Fruit fly (Drosophila melanogaster): ENCODE data around the gene CG33630.

Gene CG33630

DNA sequence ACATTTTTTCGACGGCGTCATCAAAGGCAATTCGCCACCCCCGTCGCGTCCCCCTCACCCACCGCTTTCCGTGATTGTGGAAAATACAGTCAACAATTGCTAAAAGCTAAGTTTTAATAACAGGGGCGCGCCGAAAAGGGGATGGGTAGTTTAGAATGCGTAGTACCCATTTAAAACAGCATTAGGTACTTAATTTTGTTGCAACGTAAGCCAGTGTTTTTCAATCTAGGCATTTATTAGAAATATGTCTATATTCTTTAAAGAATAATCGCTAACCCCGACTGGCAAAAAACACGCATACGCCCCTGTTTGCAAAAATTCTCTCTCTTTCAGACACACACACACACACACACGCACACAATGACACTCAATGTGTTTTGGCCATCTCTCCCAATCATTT is 22.5 kb downstream of the CG33630 start (continued):
- TF ChIP-seq Elba2 (GFP tag; optimal IDR thresholded peaks at IDR 0.05): no peak
- no peak for TF ChIP-seq ci (GFP tag; IDR thresholded peaks at IDR 0.05)
- TF ChIP-seq dysf (GFP tag; IDR thresholded peaks at IDR 0.05): peak; percentile 69
- peak; percentile 37; the same call in 1 of the 2 replicates for TF ChIP-seq esg (GFP tag; conservative IDR thresholded peaks at IDR 0.05)
- peak; percentile 69 for TF ChIP-seq Aef1 (GFP tag; IDR thresholded peaks at IDR 0.05)
- TF ChIP-seq CoRest (tag; optimal IDR thresholded peaks at IDR 0.05): peak; percentile 47
- TF ChIP-seq Lpt (GFP tag; optimal IDR thresholded peaks at IDR 0.05): no peak
- 0 out of 3 replicates have a peak, but pooled peaks have one; percentile 53 for TF ChIP-seq ken (GFP tag; IDR thresholded peaks at IDR 0.05)
- no peak for TF ChIP-seq CG34376 (GFP tag; optimal IDR thresholded peaks at IDR 0.05)
- TF ChIP-seq CG3407 (GFP tag; optimal IDR thresholded peaks at IDR 0.05): no peak
- TF ChIP-seq danr (GFP tag; IDR thresholded peaks at IDR 0.05): peak; percentile 33; the same call in 1 of the 2 replicates
- peak; percentile 81 for TF ChIP-seq Dbx (GFP tag; IDR thresholded peaks at IDR 0.05)
- peak; percentile 14 for TF ChIP-seq CG13424 (tag; optimal IDR thresholded peaks at IDR 0.05)
- TF ChIP-seq CG34422 (GFP tag; IDR thresholded peaks at IDR 0.05): 0 out of 3 replicates have a peak, but pooled peaks have one; percentile 39
- no peak for TF ChIP-seq Doc2 (GFP tag; IDR thresholded peaks at IDR 0.05)
- TF ChIP-seq bcd (GFP tag; optimal IDR thresholded peaks at IDR 0.05): peak; percentile 60
- TF ChIP-seq CG9215 (GFP tag; IDR thresholded peaks at IDR 0.05): peak; percentile 67
- TF ChIP-seq wor (GFP tag; IDR thresholded peaks at IDR 0.05): no peak
- TF ChIP-seq Mrtf (GFP tag; IDR thresholded peaks at IDR 0.05): 0 out of 3 replicates have a peak, but pooled peaks have one; percentile 40
- TF ChIP-seq Gug (GFP tag; IDR thresholded peaks at IDR 0.05): peak; percentile 46; the same call in 2 of the 4 replicates
- TF ChIP-seq CG31224 (GFP tag; IDR thresholded peaks at IDR 0.05): peak; percentile 56
- peak; percentile 33; the same call in 1 of the 2 replicates for TF ChIP-seq sisA (GFP tag; IDR thresholded peaks at IDR 0.05)
- peak; percentile 82 for TF ChIP-seq lab (GFP tag; optimal IDR thresholded peaks at IDR 0.05)
- TF ChIP-seq HLH54F (GFP tag; optimal IDR thresholded peaks at IDR 0.05): peak; percentile 74
- TF ChIP-seq CG6654 (GFP tag; optimal IDR thresholded peaks at IDR 0.05): peak; percentile 16
- TF ChIP-seq gro (GFP tag; optimal IDR thresholded peaks at IDR 0.05): peak; percentile 58
- TF ChIP-seq NFAT (GFP tag; IDR thresholded peaks at IDR 0.05): peak; percentile 77
- peak; percentile 39 for TF ChIP-seq org-1 (GFP tag; optimal IDR thresholded peaks at IDR 0.05)
- TF ChIP-seq lilli (GFP tag; optimal IDR thresholded peaks at IDR 0.05): peak; percentile 79
- no peak for TF ChIP-seq CG2129 (GFP tag; IDR thresholded peaks at IDR 0.05; ENCODE audit: partially characterized antibody)
- TF ChIP-seq CG14014 (GFP tag; IDR thresholded peaks at IDR 0.05): peak; percentile 67
- peak; percentile 74 for TF ChIP-seq sens (GFP tag)
- TF ChIP-seq CG9797 (GFP tag; optimal IDR thresholded peaks at IDR 0.05): no peak
- TF ChIP-seq gce (GFP tag; IDR thresholded peaks at IDR 0.05): peak; percentile 36; the same call in 1 of the 3 replicates
- TF ChIP-seq mam (GFP tag; optimal IDR thresholded peaks at IDR 0.05): peak; percentile 70
- TF ChIP-seq CG2199 (GFP tag; IDR thresholded peaks at IDR 0.05): no peak
- TF ChIP-seq CG8765 (GFP tag; IDR thresholded peaks at IDR 0.05): peak; percentile 68; the same call in 1 of the 2 replicates
- 0 out of 2 replicates have a peak, but pooled peaks have one; percentile 67 for TF ChIP-seq CG16779 (GFP tag; IDR thresholded peaks at IDR 0.05)
- TF ChIP-seq corto (GFP tag; optimal IDR thresholded peaks at IDR 0.05): peak; percentile 59
- TF ChIP-seq rib (GFP tag; IDR thresholded peaks at IDR 0.05): peak; percentile 59
- 0 out of 2 replicates have a peak, but pooled peaks have one; percentile 6 for TF ChIP-seq CG6272 (GFP tag; IDR thresholded peaks at IDR 0.05)
- peak; percentile 62 for TF ChIP-seq CG4404 (GFP tag; IDR thresholded peaks at IDR 0.05)
- no peak for TF ChIP-seq Sry-δ (GFP tag; optimal IDR thresholded peaks at IDR 0.05)
- 0 out of 3 replicates have a peak, but pooled peaks have one; percentile 44 for TF ChIP-seq CG6175 (GFP tag; IDR thresholded peaks at IDR 0.05)
- no peak for TF ChIP-seq sens-2 (GFP tag; IDR thresholded peaks at IDR 0.05)
- TF ChIP-seq CG18599 (GFP tag; optimal IDR thresholded peaks at IDR 0.05): peak; percentile 86
- TF ChIP-seq emc (GFP tag; optimal IDR thresholded peaks at IDR 0.05): no peak
- peak; percentile 25 for TF ChIP-seq Myb (GFP tag; optimal IDR thresholded peaks at IDR 0.05)
- TF ChIP-seq CG17361 (GFP tag; IDR thresholded peaks at IDR 0.05): 0 out of 3 replicates have a peak, but pooled peaks have one; percentile 11
- TF ChIP-seq Dref (GFP tag; IDR thresholded peaks at IDR 0.05): no peak
- no peak for TF ChIP-seq CG3163 (GFP tag; optimal IDR thresholded peaks at IDR 0.05)
- peak; percentile 25 for TF ChIP-seq Antp (GFP tag; optimal IDR thresholded peaks at IDR 0.05)

Data from whole organism, embryonic.